Fruit fly (Drosophila melanogaster) whole organism, wandering third instar larva: ENCODE measurements around the gene CG1637.

Experiments used
- Abd-B ChIP-seq: fragments of >200 bp; optimal IDR thresholded peaks from 2 replicates; lab custom pipeline; 2017; ENCODE audit warnings: missing biosample characterization, missing genetic modification characterization
- CG32264 ChIP-seq: fragments of 200-800 bp; sonication (Bioruptor generic); optimal IDR thresholded peaks from 2 replicates; lab custom pipeline; 2016; ENCODE audit warnings: missing biosample characterization, missing genetic modification characterization
- CG9705 ChIP-seq: fragments of 200-800 bp; sonication (Bioruptor generic); optimal IDR thresholded peaks from 2 replicates; lab custom pipeline; 2018; ENCODE audit warnings: missing biosample characterization, mild to moderate bottlenecking, missing genetic modification characterization
- Myc ChIP-seq: fragments of >200 bp; optimal IDR thresholded peaks from 2 replicates; lab custom pipeline; 2017
- Sp1 ChIP-seq: fragments of 200-800 bp; sonication (Bioruptor generic); optimal IDR thresholded peaks from 3 replicates; lab custom pipeline; 2019; ENCODE audit warnings: missing biosample characterization, mild to moderate bottlenecking, missing genetic modification characterization, moderate library complexity
- dsf ChIP-seq: sonication (Bioruptor generic); optimal IDR thresholded peaks from 2 replicates; lab custom pipeline; 2016; ENCODE audit warnings: missing biosample characterization, missing genetic modification characterization, borderline replicate concordance
- foxo ChIP-seq, 2 experiments: fragments of 200-800 bp; sonication (Bioruptor generic); optimal IDR thresholded peaks; 2 replicates in 1 of 2; 3 replicates in 1 of 2; lab custom pipeline; 2016 to 2017; ENCODE audit warnings: missing biosample characterization in 2 of 2, missing genetic modification characterization in 2 of 2
- h ChIP-seq: fragments of 200-800 bp; sonication (Bioruptor generic); optimal IDR thresholded peaks from 3 replicates; lab custom pipeline; 2016; ENCODE audit warnings: missing biosample characterization, mild to moderate bottlenecking, missing genetic modification characterization
- jim ChIP-seq: fragments of 175-275, 200-325 bp; sonication (Bioruptor generic); optimal IDR thresholded peaks from 2 replicates; lab custom pipeline; 2016; ENCODE audit warnings: missing biosample characterization, mild to moderate bottlenecking, missing genetic modification characterization
- psq ChIP-seq: fragments of 200-800 bp; sonication (Bioruptor generic); optimal IDR thresholded peaks from 3 replicates; lab custom pipeline; 2017; ENCODE audit warnings: missing biosample characterization, mild to moderate bottlenecking, missing genetic modification characterization, moderate library complexity
- sage ChIP-seq: fragments of 200-800 bp; sonication (Bioruptor generic); optimal IDR thresholded peaks from 2 replicates; lab custom pipeline; 2016; ENCODE audit warnings: missing biosample characterization, mild to moderate bottlenecking, missing genetic modification characterization
- tai ChIP-seq: sonication (Bioruptor generic); optimal IDR thresholded peaks from 2 replicates; lab custom pipeline; 2016; ENCODE audit warnings: missing biosample characterization, missing genetic modification characterization
- usp ChIP-seq: fragments of >200 bp; optimal IDR thresholded peaks from 2 replicates; lab custom pipeline; 2017; ENCODE audit warnings: missing biosample characterization, missing genetic modification characterization
- woc ChIP-seq: sonication (Bioruptor generic); optimal IDR thresholded peaks from 2 replicates; lab custom pipeline; 2016; ENCODE audit warnings: missing biosample characterization, mild to moderate bottlenecking, missing genetic modification characterization

DNA sequence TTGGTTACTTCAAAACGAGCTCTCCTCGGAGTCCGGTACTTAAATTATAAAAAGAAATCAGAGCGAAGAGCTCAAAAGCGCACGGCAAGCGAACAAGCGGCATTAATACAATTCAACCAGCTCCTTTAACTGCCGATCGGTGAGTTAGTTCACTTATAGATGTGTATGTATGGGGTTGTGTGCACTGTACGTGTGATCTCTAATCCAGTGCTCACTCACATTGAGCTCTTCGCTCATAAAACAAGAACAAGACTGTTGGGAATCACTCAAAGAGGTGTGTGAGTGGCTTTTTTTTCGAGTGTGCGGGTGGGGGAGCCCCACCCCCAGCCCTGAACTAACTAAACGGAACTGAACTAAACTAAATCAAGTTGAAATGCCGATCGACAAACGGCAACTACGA is 13.5 kb upstream of the CG1637 start, which contains the start of gene Ork1:
- TF ChIP-seq CG32264 (GFP tag; lab: Kevin White, UChicago): no peak
- no peak for TF ChIP-seq woc
- TF ChIP-seq dsf (GFP tag; lab: Kevin White, UChicago): no peak
- TF ChIP-seq sage (GFP tag; lab: Kevin White, UChicago): no peak
- no peak for TF ChIP-seq Myc (lab: Kevin White, UChicago)
- no peak for TF ChIP-seq h (GFP tag; lab: Kevin White, UChicago)
- TF ChIP-seq Sp1 (GFP tag; lab: Kevin White, UChicago): no peak
- no peak for TF ChIP-seq psq (GFP tag; lab: Kevin White, UChicago)
- TF ChIP-seq Abd-B (GFP tag; lab: Kevin White, UChicago): no peak
- TF ChIP-seq jim (GFP tag; lab: Kevin White, UChicago): no peak
- no peak for TF ChIP-seq usp (GFP tag; lab: Kevin White, UChicago)
- TF ChIP-seq tai (GFP tag; lab: Kevin White, UChicago): no peak
- TF ChIP-seq foxo (GFP tag; optimal IDR thresholded peaks at IDR 0.05; lab: Kevin White, UChicago): no peak
- TF ChIP-seq CG9705 (GFP tag; lab: Kevin White, UChicago): no peak
